Fruit fly (Drosophila melanogaster) whole organism, prepupa: ENCODE data around the gene Osi19.

Source experiments
- Blimp-1 ChIP-seq: fragments of 200-800 bp; sonication (Bioruptor generic); optimal IDR thresholded peaks from 3 replicates; lab custom pipeline; 2017; ENCODE audit warnings: missing biosample characterization, missing genetic modification characterization, mild to moderate bottlenecking, moderate library complexity, missing genetic modification reagents
- CG16779 ChIP-seq: fragments of 200-800 bp; sonication (Bioruptor generic); optimal IDR thresholded peaks from 3 replicates; lab custom pipeline; 2017; ENCODE audit warnings: missing biosample characterization, mild to moderate bottlenecking, missing genetic modification characterization
- CG32006 ChIP-seq: fragments of 200-800 bp; sonication (Bioruptor generic); optimal IDR thresholded peaks from 3 replicates; lab custom pipeline; 2017; ENCODE audit warnings: missing biosample characterization, mild to moderate bottlenecking, missing genetic modification characterization
- CG34406 ChIP-seq: fragments of 200-800 bp; sonication (Bioruptor generic); optimal IDR thresholded peaks from 3 replicates; lab custom pipeline; 2016; ENCODE audit warnings: missing biosample characterization, missing genetic modification characterization
- CG6808 ChIP-seq: fragments of 200-800 bp; sonication (Bioruptor generic); optimal IDR thresholded peaks from 3 replicates; lab custom pipeline; 2017; ENCODE audit warnings: missing biosample characterization, missing genetic modification characterization, mild to moderate bottlenecking, moderate library complexity, missing genetic modification reagents
- CG8319 ChIP-seq: fragments of 200-800 bp; sonication (Bioruptor generic); optimal IDR thresholded peaks from 3 replicates; lab custom pipeline; 2016; ENCODE audit warnings: missing biosample characterization, missing genetic modification characterization
- Eip78C ChIP-seq: fragments of 200-800 bp; sonication (Bioruptor generic); peaks from one replicate; lab custom pipeline; 2016; ENCODE audit warnings: missing biosample characterization, missing genetic modification characterization
- OdsH ChIP-seq: fragments of 200-800 bp; sonication (Bioruptor generic); optimal IDR thresholded peaks from 3 replicates; lab custom pipeline; 2016; ENCODE audit warnings: missing biosample characterization, missing genetic modification characterization
- Sox102F ChIP-seq: fragments of 200-800 bp; sonication (Bioruptor generic); optimal IDR thresholded peaks from 2 replicates; lab custom pipeline; 2016; ENCODE audit warnings: missing biosample characterization, mild to moderate bottlenecking, missing genetic modification characterization
- dac ChIP-seq: fragments of 200-800 bp; sonication (Bioruptor generic); optimal IDR thresholded peaks from 2 replicates; lab custom pipeline; 2017; ENCODE audit warnings: missing biosample characterization, mild to moderate bottlenecking, missing genetic modification characterization
- dsx ChIP-seq: fragments of 200-800 bp; optimal IDR thresholded peaks from 3 replicates; lab custom pipeline; 2019; ENCODE audit warnings: missing biosample characterization, mild to moderate bottlenecking, missing genetic modification characterization, moderate library complexity; ENCODE audit not compliant: poor library complexity, severe bottlenecking
- eg ChIP-seq: fragments of 200-800 bp; sonication (Bioruptor generic); IDR thresholded peaks from 3 replicates; pipeline ENCODE4 v1.3.6; 2022; ENCODE audit warnings: missing biosample characterization, missing genetic modification characterization
- fd59A ChIP-seq: fragments of 200-800 bp; sonication (Bioruptor generic); optimal IDR thresholded peaks from 2 replicates; lab custom pipeline; 2017; ENCODE audit warnings: missing biosample characterization, mild to moderate bottlenecking, missing genetic modification characterization, missing genetic modification reagents
- fkh ChIP-seq: fragments of 200-800 bp; sonication (Bioruptor generic); optimal IDR thresholded peaks from 3 replicates; lab custom pipeline; 2017; ENCODE audit warnings: missing biosample characterization, mild to moderate bottlenecking, missing genetic modification characterization, moderate library complexity

DNA sequence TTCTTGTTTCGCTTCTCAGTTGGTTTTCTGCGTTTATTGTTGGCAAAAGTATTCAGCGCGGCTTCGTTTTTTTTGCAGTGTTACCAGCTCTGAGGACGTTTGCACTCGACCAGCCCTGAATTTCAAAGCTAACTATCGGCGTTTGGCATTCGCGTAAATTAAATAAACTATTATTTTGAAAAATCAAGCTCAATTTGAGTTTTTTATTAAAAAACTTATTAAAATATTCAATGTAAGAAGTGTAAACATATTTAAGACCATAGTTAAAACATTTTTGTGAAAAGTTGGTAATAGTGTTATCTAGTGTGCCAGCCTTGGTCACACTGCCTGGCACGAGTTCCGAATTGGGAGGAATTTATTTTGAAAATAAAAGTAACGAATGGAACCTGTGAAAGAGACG, 10.7 kb downstream of the Osi19 start, which contains the start of the genes SmD2 and CG18048:
- TF ChIP-seq OdsH (GFP tag; lab: Kevin White, UChicago) (no peak), CG6808 (no peak), dac (no peak), eg (GFP tag; lab: Robert Waterston, UW) (no peak), Sox102F (no peak), Blimp-1 (GFP tag; lab: Kevin White, UChicago) (no peak), CG16779 (tag; lab: Kevin White, UChicago) (no peak), dsx (GFP tag; lab: Kevin White, UChicago) (peak; percentile 3), CG32006 (GFP tag; lab: Kevin White, UChicago) (no peak), fkh (GFP tag; lab: Kevin White, UChicago) (no peak), fd59A (GFP tag; lab: Kevin White, UChicago) (no peak), CG8319 (no peak), CG34406 (GFP tag; lab: Kevin White, UChicago) (no peak), Eip78C (GFP tag; lab: Kevin White, UChicago) (peak; percentile 49)
